Worm (Caenorhabditis elegans) whole organism, L3 larva: Measurements from ENCODE around the gene F09C6.15.

Experiments used
- R02D3.7 ChIP-seq: fragments of 150-350 bp; optimal IDR thresholded peaks from 2 replicates; lab custom pipeline; 2014; ENCODE audit warnings: missing biosample characterization, missing genetic modification characterization
- ZK546.5 ChIP-seq: sonication (generic microtip); optimal IDR thresholded peaks from 2 replicates; lab custom pipeline; 2017; ENCODE audit warnings: missing biosample characterization, missing genetic modification characterization
- ama-1 ChIP-seq: fragments of 150-350 bp; optimal IDR thresholded peaks from 2 replicates; lab custom pipeline; 2018
- fos-1 ChIP-seq: fragments of 150-350 bp; optimal IDR thresholded peaks from 2 replicates; lab custom pipeline; 2014; ENCODE audit warnings: missing biosample characterization, missing genetic modification characterization
- lin-15B ChIP-seq: fragments of 150-350 bp; optimal IDR thresholded peaks from 2 replicates; lab custom pipeline; 2014; ENCODE audit warnings: missing biosample characterization, missing genetic modification characterization
- nhr-28 ChIP-seq: fragments of 150-350 bp; optimal IDR thresholded peaks from 2 replicates; lab custom pipeline; 2014; ENCODE audit warnings: missing biosample characterization, missing genetic modification characterization
- nhr-77 ChIP-seq: fragments of 150-350 bp; optimal IDR thresholded peaks from 2 replicates; lab custom pipeline; 2014; ENCODE audit warnings: missing biosample characterization, missing genetic modification characterization
- pqm-1 ChIP-seq: fragments of 150-350 bp; optimal IDR thresholded peaks from 2 replicates; lab custom pipeline; 2017; ENCODE audit warnings: missing biosample characterization, missing genetic modification characterization, inconsistent platforms

DNA sequence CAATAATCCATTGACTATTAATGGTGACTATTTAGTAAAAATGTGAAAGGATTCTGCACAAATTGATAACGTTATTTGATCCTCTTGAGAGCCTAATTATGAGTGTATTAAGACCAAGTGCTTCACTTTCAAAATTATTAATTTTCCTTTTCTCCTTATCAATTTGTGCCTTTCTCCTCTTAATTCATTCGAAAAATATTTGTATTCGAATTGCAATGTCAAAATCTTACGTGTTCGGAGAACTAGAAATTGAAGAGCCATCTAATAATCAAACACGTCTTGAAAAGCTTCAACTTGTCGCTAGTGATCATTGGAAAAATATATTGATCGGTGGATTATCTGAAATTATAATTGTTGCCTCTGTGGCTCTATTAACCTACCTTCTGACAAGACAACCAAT is 45.0 kb upstream of the F09C6.15 start, which contains the start of the genes clec-36 and clec-26:
- TF ChIP-seq ama-1 (lab: Kevin White, UChicago) (no peak), nhr-77 (tag; lab: Kevin White, UChicago) (no peak), ZK546.5 (tag; lab: Kevin White, UChicago) (no peak), R02D3.7 (no peak), fos-1 (tag; lab: Kevin White, UChicago) (no peak), lin-15B (tag; lab: Kevin White, UChicago) (no peak), nhr-28 (tag; lab: Kevin White, UChicago) (no peak), pqm-1 (tag; lab: Kevin White, UChicago) (no peak)
